Worm (Caenorhabditis elegans) whole organism, young adult: ENCODE results near the gene secs-1.

Experiments
- Y67H2A.10 ChIP-seq: fragments of 200-800 bp; sonication (Bioruptor generic); conservative IDR thresholded peaks from 2 replicates; pipeline ENCODE4 v1.3.6; 2022; ENCODE audit warnings: missing genetic modification reagents, missing genetic modification characterization, missing compliant biosample characterization
- ceh-79 ChIP-seq: sonication (generic microtip); optimal IDR thresholded peaks from 2 replicates; lab custom pipeline; 2017; ENCODE audit warnings: mild to moderate bottlenecking, missing genetic modification characterization, missing compliant biosample characterization
- let-526 ChIP-seq: fragments of 200-800 bp; sonication (Bioruptor generic); IDR thresholded peaks from 2 replicates; pipeline ENCODE4 v1.3.6; 2022; ENCODE audit warnings: missing genetic modification reagents, missing genetic modification characterization, missing compliant biosample characterization
- lin-35 ChIP-seq, 3 experiments: fragments of 150-350 bp in 2 of 3; sonication (generic microtip) in 1 of 3; optimal IDR thresholded peaks; 2 replicates each; lab custom pipeline; 2014 to 2018; ENCODE audit warnings: missing biosample characterization in 3 of 3, missing genetic modification characterization in 3 of 3, missing genetic modification reagents in 3 of 3
- mcd-1 ChIP-seq: fragments of 200-800 bp; sonication (Bioruptor generic); IDR thresholded peaks from 2 replicates; pipeline ENCODE4 v1.3.6; 2022; ENCODE audit warnings: missing genetic modification reagents, missing genetic modification characterization, missing compliant biosample characterization
- unc-62 ChIP-seq: fragments of 150-350 bp; optimal IDR thresholded peaks from 2 replicates; lab custom pipeline; 2014; ENCODE audit warnings: missing biosample characterization, missing genetic modification reagents, missing genetic modification characterization

- no peak for TF ChIP-seq unc-62 (GFP tag; lab: Kevin White, UChicago)
- no peak for TF ChIP-seq let-526
- TF ChIP-seq lin-35 (GFP tag; optimal IDR thresholded peaks at IDR 0.05; lab: Kevin White, UChicago), result no peak
- TF ChIP-seq mcd-1 (GFP tag; lab: Robert Waterston, UW), result no peak
- no peak for TF ChIP-seq ceh-79 (tag; lab: Kevin White, UChicago)
- no peak for TF ChIP-seq Y67H2A.10 (GFP tag; lab: Robert Waterston, UW)
These were observed at the start of gene secs-1 for ce11 chrV:10804374-10804773.
